Worm (Caenorhabditis elegans) whole organism, mixed stage, embryonic: ENCODE results near the gene srt-64.

Experiments
- blmp-1 ChIP-seq: fragments of 150-350 bp; optimal IDR thresholded peaks from 2 replicates; lab custom pipeline; 2014; ENCODE audit warnings: missing biosample characterization, missing genetic modification characterization
- ces-1 ChIP-seq: fragments of 150-350 bp; optimal IDR thresholded peaks from 2 replicates; lab custom pipeline; 2014; ENCODE audit warnings: missing biosample characterization, missing genetic modification reagents, missing genetic modification characterization
- lin-32 ChIP-seq: fragments of 200-800 bp; sonication (Bioruptor generic); optimal IDR thresholded peaks from 2 replicates; lab custom pipeline; 2018; ENCODE audit warnings: mild to moderate bottlenecking, missing genetic modification characterization, missing compliant biosample characterization
- mep-1 ChIP-seq: fragments of 150-350 bp; optimal IDR thresholded peaks from 2 replicates; lab custom pipeline; 2017; ENCODE audit warnings: missing biosample characterization, missing genetic modification reagents, missing genetic modification characterization, inconsistent platforms
- nhr-12 ChIP-seq: fragments of 150-350 bp; optimal IDR thresholded peaks from 2 replicates; lab custom pipeline; 2014; ENCODE audit warnings: missing biosample characterization, missing genetic modification characterization
- nhr-76 ChIP-seq: sonication (generic microtip); optimal IDR thresholded peaks from 2 replicates; lab custom pipeline; 2017; ENCODE audit warnings: missing biosample characterization, missing genetic modification characterization
- unc-39 ChIP-seq: fragments of 150-350 bp; optimal IDR thresholded peaks from 2 replicates; lab custom pipeline; 2014; ENCODE audit warnings: missing biosample characterization, missing genetic modification characterization
- unc-62 ChIP-seq: fragments of 150-350 bp; optimal IDR thresholded peaks from 2 replicates; lab custom pipeline; 2014; ENCODE audit warnings: missing biosample characterization, missing genetic modification reagents, missing genetic modification characterization
- ztf-11 ChIP-seq: fragments of 150-350 bp; optimal IDR thresholded peaks from 2 replicates; lab custom pipeline; 2014; ENCODE audit warnings: missing biosample characterization, missing genetic modification characterization

- TF ChIP-seq nhr-12 (tag; lab: Kevin White, UChicago) (no peak), mep-1 (tag; lab: Kevin White, UChicago) (no peak), unc-62 (GFP tag; lab: Kevin White, UChicago) (no peak), ztf-11 (tag; lab: Kevin White, UChicago) (no peak), ces-1 (GFP tag; lab: Kevin White, UChicago) (no peak), nhr-76 (tag; lab: Kevin White, UChicago) (no peak), lin-32 (no peak), unc-39 (tag; lab: Kevin White, UChicago) (no peak), blmp-1 (tag; lab: Kevin White, UChicago) (no peak)
Measured at ce11 chrV:5194508-5194907, 25.0 kb upstream of the srt-64 start, which contains the start of gene abu-8.
